Worm (Caenorhabditis elegans): ENCODE data around the gene dhs-6.

The dhs-6 gene

DNA sequence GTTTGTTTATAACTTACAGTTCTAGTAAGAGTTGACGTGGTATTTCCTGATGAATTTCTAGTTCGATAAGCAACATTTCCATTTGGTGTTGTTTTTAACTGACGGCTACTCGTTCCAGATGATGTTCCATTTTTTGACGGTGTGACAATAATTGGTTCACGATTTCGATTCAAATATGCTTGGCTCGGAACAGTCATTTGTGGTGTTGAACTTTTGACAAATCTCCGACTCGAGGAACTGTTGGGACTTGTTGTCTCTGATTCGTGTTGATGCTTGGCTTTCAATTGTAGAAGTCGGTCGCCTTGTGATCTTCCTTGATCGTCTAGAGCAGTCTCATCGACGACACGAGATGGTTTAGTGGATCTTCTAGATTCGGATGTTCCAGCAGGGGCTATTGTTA, 27.6 kb downstream of the dhs-6 start:
- TF ChIP-seq mab-5 (tag; optimal IDR thresholded peaks at IDR 0.05) = no peak
- no peak for TF ChIP-seq elt-3 (tag; optimal IDR thresholded peaks at IDR 0.05)
- no peak for TF ChIP-seq bed-3 (GFP tag; optimal IDR thresholded peaks at IDR 0.05)
- TF ChIP-seq hlh-1 (tag; optimal IDR thresholded peaks at IDR 0.05) = no peak
- no peak for TF ChIP-seq pha-4 (tag; optimal IDR thresholded peaks at IDR 0.05)
- no peak for TF ChIP-seq cnd-1 (tag; optimal IDR thresholded peaks at IDR 0.05)

DNA sequence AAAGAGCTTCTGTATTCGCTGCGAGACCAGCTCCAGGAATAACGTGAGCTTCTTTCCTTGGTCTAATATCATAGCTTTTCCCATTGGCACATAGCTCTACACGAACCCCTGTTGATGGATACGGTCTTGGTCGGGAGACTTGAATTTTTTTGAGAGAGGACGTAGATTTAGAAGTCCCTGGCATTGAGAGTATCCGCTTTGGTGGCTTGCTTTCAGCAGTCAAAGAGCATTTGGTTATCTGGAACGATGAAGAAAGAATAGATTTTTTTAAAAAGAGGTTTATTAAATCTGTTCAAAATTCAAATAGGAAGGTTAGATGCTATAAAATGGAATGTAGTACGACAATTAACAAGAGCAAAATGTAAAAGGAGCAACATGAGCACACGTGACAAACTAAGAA, 29.4 kb downstream of the dhs-6 start, which contains the start of gene C17G10.13:
C17G10.13 (minus strand) TSS at position 101 of the 400 bp plus-strand sequence.
- TF ChIP-seq zip-8 (tag; optimal IDR thresholded peaks at IDR 0.05) (no peak), ceh-39 (tag; optimal IDR thresholded peaks at IDR 0.05) (no peak), nhr-12 (tag; optimal IDR thresholded peaks at IDR 0.05) (no peak), lin-32 (GFP tag; optimal IDR thresholded peaks at IDR 0.05) (no peak), snpc-4 (tag; optimal IDR thresholded peaks at IDR 0.05) (no peak), elt-3 (tag; optimal IDR thresholded peaks at IDR 0.05) (no peak), bed-3 (GFP tag; optimal IDR thresholded peaks at IDR 0.05) (no peak)

DNA sequence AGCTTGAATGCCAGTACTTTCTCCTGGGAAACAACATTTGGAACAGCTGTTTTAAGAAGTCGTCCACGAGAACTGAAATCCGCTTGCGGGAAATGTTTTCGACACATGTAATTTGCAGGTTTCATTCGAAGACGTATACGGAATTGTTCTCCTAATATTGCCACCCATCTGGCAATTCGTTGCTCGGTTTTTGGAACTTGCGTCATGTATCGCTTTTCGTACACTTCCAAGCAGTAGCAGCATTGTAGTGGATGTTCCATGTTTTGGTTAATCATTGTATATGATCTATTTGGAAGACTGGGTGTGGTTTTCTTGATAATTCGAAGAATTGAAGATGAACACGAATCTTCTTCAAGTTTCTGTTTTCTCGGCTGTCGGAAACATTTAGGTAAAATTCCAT, 31.3 kb downstream of the dhs-6 start:
- no peak for TF ChIP-seq ceh-83 (GFP tag; optimal IDR thresholded peaks at IDR 0.05)
- no peak for TF ChIP-seq drap-1 (GFP tag; optimal IDR thresholded peaks at IDR 0.05)
- TF ChIP-seq elt-1 (tag; optimal IDR thresholded peaks at IDR 0.05; ENCODE audit: borderline replicate concordance, insufficient read depth) = no peak
- no peak for TF ChIP-seq unc-39 (tag; optimal IDR thresholded peaks at IDR 0.05)
- TF ChIP-seq bed-3 (GFP tag; optimal IDR thresholded peaks at IDR 0.05) = no peak
- TF ChIP-seq blmp-1 (tag; optimal IDR thresholded peaks at IDR 0.05) = no peak
- no peak for TF ChIP-seq nhr-76 (tag; optimal IDR thresholded peaks at IDR 0.05)
- TF ChIP-seq unc-62 (GFP tag; optimal IDR thresholded peaks at IDR 0.05) = no peak
- no peak for TF ChIP-seq nhr-237 (tag; optimal IDR thresholded peaks at IDR 0.05)
- TF ChIP-seq sem-2 (GFP tag; optimal IDR thresholded peaks at IDR 0.05) = no peak
- no peak for TF ChIP-seq elt-3 (tag; optimal IDR thresholded peaks at IDR 0.05)
- no peak for TF ChIP-seq unc-120 (tag; optimal IDR thresholded peaks at IDR 0.05; ENCODE audit: poor library complexity, severe bottlenecking)
- no peak for TF ChIP-seq nhr-2 (tag; optimal IDR thresholded peaks at IDR 0.05)
- no peak for TF ChIP-seq ztf-11 (tag; optimal IDR thresholded peaks at IDR 0.05)

DNA sequence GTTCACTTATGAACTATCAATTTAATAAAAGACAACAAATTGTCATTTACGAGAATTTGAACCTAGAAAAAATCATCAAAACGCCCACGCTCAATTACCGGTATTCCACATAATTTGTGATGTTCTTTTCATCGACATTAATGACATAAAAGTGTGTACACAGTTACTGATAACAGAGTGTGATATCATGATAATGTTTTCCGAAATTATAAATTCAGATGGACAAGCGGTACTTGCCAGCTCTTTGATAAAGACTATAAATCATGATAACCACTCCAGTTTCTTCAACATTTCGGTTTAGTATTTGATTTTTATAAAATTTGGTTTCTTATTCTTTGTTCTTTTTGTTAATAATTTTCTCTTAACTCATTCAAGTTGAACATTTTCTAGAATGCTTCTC, 33.3 kb downstream of the dhs-6 start, which contains the start of gene lys-8:
lys-8 (plus strand) TSS at position 391 of the 400 bp plus-strand sequence.
- no peak for TF ChIP-seq lsy-2 (tag; optimal IDR thresholded peaks at IDR 0.05)
- no peak for TF ChIP-seq unc-120 (tag; optimal IDR thresholded peaks at IDR 0.05; ENCODE audit: poor library complexity, severe bottlenecking)
- TF ChIP-seq blmp-1 (tag; optimal IDR thresholded peaks at IDR 0.05) = no peak
- no peak for TF ChIP-seq nhr-76 (tag; optimal IDR thresholded peaks at IDR 0.05)
- TF ChIP-seq snpc-4 (tag; optimal IDR thresholded peaks at IDR 0.05) = no peak
- no peak for TF ChIP-seq zip-8 (tag; optimal IDR thresholded peaks at IDR 0.05)
- TF ChIP-seq nhr-28 (tag; optimal IDR thresholded peaks at IDR 0.05) = no peak
- TF ChIP-seq ham-2 (GFP tag; optimal IDR thresholded peaks at IDR 0.05) = no peak
- no peak for TF ChIP-seq sem-2 (GFP tag; optimal IDR thresholded peaks at IDR 0.05)
- no peak for TF ChIP-seq cnd-1 (tag; optimal IDR thresholded peaks at IDR 0.05)
- TF ChIP-seq unc-39 (tag; optimal IDR thresholded peaks at IDR 0.05) = no peak
- TF ChIP-seq mep-1 (tag; optimal IDR thresholded peaks at IDR 0.05) = no peak
- TF ChIP-seq lin-13 (tag; optimal IDR thresholded peaks at IDR 0.05) = no peak
- TF ChIP-seq nhr-237 (tag; optimal IDR thresholded peaks at IDR 0.05) = no peak

DNA sequence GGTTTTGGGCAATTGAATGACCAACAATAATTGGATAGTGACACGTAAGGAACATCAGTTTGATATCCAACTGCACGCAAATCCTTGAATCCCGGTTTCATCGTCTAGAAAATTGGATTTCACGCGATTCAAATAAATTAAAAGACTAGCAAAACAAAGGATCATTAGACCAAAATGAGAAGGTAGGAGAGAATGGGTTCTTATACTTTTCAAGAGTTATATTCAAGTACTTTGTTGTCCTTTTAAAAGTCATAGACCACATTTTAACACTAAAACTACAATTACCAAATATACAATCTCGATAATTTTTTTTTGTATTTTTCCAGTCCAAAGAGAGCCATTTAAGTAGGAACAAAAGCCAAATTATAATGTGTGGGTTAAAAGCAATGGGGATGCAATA, 36.8 kb downstream of the dhs-6 start, which contains the start of gene T25E4.2:
T25E4.2 (minus strand) TSS at position 101 of the 400 bp plus-strand sequence.
- no peak for TF ChIP-seq lin-32 (GFP tag; optimal IDR thresholded peaks at IDR 0.05)
- no peak for TF ChIP-seq blmp-1 (tag; optimal IDR thresholded peaks at IDR 0.05)

DNA sequence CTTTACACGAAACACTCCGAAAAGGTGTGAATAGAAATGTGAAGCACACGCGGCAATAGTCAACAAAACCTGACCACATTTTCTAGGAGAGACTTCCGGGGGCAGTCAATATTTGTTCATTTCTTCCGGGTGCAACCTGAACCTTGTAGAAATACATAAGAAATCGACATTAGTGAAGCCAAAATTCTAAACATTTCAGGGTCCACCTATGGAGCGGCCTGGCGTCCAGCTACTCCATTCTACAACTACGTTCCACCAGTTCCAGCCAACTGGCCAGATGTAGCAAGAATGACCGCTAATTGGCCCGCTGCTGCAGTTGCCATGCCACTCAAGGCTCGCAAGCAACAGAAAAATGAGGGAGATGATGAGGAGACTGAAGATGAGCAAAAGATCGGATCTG, 39.9 kb downstream of the dhs-6 start:
- TF ChIP-seq pha-4 (tag; optimal IDR thresholded peaks at IDR 0.05) (peak; percentile 1), nhr-28 (tag; optimal IDR thresholded peaks at IDR 0.05) (no peak)

DNA sequence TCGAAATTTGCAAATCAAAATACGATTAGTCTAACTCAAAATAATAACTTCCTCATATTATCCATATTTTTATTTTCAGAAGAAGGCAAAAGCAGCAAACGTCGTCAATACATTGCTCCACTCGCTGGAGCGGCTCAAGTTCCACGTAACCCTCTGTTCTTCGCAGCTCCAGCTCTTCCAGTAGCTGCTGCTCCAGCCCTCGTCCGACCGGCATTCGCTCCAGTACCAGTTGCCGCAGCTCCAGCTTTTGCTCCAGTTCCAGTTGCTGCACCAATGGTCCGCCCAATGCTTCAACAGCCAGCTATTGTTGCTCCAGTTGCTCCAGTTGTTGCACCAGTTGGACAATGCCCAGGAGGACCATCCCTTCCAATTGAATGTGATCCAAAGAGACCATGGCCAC, 40.4 kb downstream of the dhs-6 start:
- no peak for TF ChIP-seq unc-39 (tag; optimal IDR thresholded peaks at IDR 0.05)
- TF ChIP-seq ceh-39 (tag; optimal IDR thresholded peaks at IDR 0.05) = no peak
- no peak for TF ChIP-seq bed-3 (GFP tag; optimal IDR thresholded peaks at IDR 0.05)
- TF ChIP-seq nhr-237 (tag; optimal IDR thresholded peaks at IDR 0.05) = no peak
- TF ChIP-seq ceh-43 (GFP tag; optimal IDR thresholded peaks at IDR 0.05) = no peak

Data from whole organism, mixed stage, embryonic.